Worm (Caenorhabditis elegans) whole organism, early embryonic: ENCODE measurements around the gene srx-97.

ENCODE experiments used
- B0310.2 ChIP-seq: sonication (generic microtip); optimal IDR thresholded peaks from 2 replicates; lab custom pipeline; 2016; ENCODE audit warnings: mild to moderate bottlenecking, missing genetic modification characterization, missing compliant biosample characterization
- F13C5.2 ChIP-seq: sonication (generic microtip); optimal IDR thresholded peaks from 2 replicates; lab custom pipeline; 2017; ENCODE audit warnings: mild to moderate bottlenecking, missing genetic modification characterization, inconsistent platforms, missing compliant biosample characterization
- aly-1 ChIP-seq: sonication (generic microtip); optimal IDR thresholded peaks from 2 replicates; lab custom pipeline; 2016; ENCODE audit warnings: missing genetic modification characterization, missing compliant biosample characterization
- ama-1 ChIP-seq: fragments of 150-350 bp; optimal IDR thresholded peaks from 2 replicates; lab custom pipeline; 2014
- ceh-13 ChIP-seq: fragments of 200-800 bp; sonication (Bioruptor generic); optimal IDR thresholded peaks from 2 replicates; lab custom pipeline; 2018; ENCODE audit warnings: mild to moderate bottlenecking, missing genetic modification characterization, missing compliant biosample characterization
- ceh-36 ChIP-seq: sonication (generic microtip); optimal IDR thresholded peaks from 2 replicates; lab custom pipeline; 2016; ENCODE audit warnings: missing genetic modification characterization, inconsistent platforms, missing compliant biosample characterization
- ets-7 ChIP-seq: sonication (generic microtip); optimal IDR thresholded peaks from 2 replicates; lab custom pipeline; 2016; ENCODE audit warnings: missing genotype, missing genetic modification characterization, missing compliant biosample characterization
- flt-1 ChIP-seq: fragments of 200-800 bp; sonication (Bioruptor generic); IDR thresholded peaks from 2 replicates; pipeline ENCODE4 v1.3.6; 2022; ENCODE audit warnings: missing genetic modification characterization, missing compliant biosample characterization
- hmbx-1 ChIP-seq: sonication (generic microtip); optimal IDR thresholded peaks from 2 replicates; lab custom pipeline; 2016; ENCODE audit warnings: mild to moderate bottlenecking, missing genetic modification characterization, missing compliant biosample characterization
- hmg-4 ChIP-seq: fragments of 200-800 bp; sonication (Bioruptor generic); optimal IDR thresholded peaks from 2 replicates; lab custom pipeline; 2018; ENCODE audit warnings: mild to moderate bottlenecking, missing genetic modification characterization, missing compliant biosample characterization
- hnd-1 ChIP-seq: sonication (generic microtip); optimal IDR thresholded peaks from 2 replicates; lab custom pipeline; 2016; ENCODE audit warnings: missing genetic modification characterization, missing compliant biosample characterization
- pes-1 ChIP-seq: fragments of 200-800 bp; sonication (Bioruptor generic); IDR thresholded peaks from 2 replicates; pipeline ENCODE4 v1.3.6; 2022; ENCODE audit warnings: missing genetic modification reagents, missing genetic modification characterization, missing compliant biosample characterization
- scrt-1 ChIP-seq: fragments of 200-800 bp; sonication (Bioruptor generic); IDR thresholded peaks from 2 replicates; pipeline ENCODE4 v1.3.6; 2022; ENCODE audit warnings: missing genetic modification characterization, missing compliant biosample characterization
- sea-1 ChIP-seq: fragments of 200-800 bp; sonication (Bioruptor generic); conservative IDR thresholded peaks from 2 replicates; pipeline ENCODE4 v1.3.6; 2022; ENCODE audit warnings: missing genetic modification characterization, missing compliant biosample characterization
- tbx-11 ChIP-seq: fragments of 200-800 bp; sonication (Bioruptor generic); IDR thresholded peaks from 2 replicates; pipeline ENCODE4 v1.3.6; 2022; ENCODE audit warnings: missing genetic modification characterization, missing compliant biosample characterization
- tbx-37 ChIP-seq: fragments of 200-800 bp; sonication (Bioruptor generic); conservative IDR thresholded peaks from 2 replicates; pipeline ENCODE4 v1.3.6; 2022; ENCODE audit warnings: missing genetic modification reagents, missing genetic modification characterization, missing compliant biosample characterization
- tra-4 ChIP-seq: sonication (generic microtip); optimal IDR thresholded peaks from 2 replicates; lab custom pipeline; 2017; ENCODE audit warnings: missing genetic modification characterization, missing compliant biosample characterization

The srx-97 gene

ce11 chrII:3680366-3680765 lies 11.2 kb upstream of the srx-97 start:
- TF ChIP-seq hmbx-1 (tag; lab: Kevin White, UChicago): no peak
- no peak for TF ChIP-seq tbx-37
- TF ChIP-seq ets-7 (tag; lab: Kevin White, UChicago): no peak
- TF ChIP-seq hnd-1 (tag; lab: Kevin White, UChicago): no peak
- TF ChIP-seq flt-1 (GFP tag; lab: Robert Waterston, UW): no peak

ce11 chrII:3678978-3679377 lies 9.8 kb upstream of the srx-97 start:
- no peak for TF ChIP-seq ceh-36
- TF ChIP-seq aly-1 (tag; lab: Kevin White, UChicago): no peak
- TF ChIP-seq ama-1 (lab: Kevin White, UChicago): no peak
- TF ChIP-seq B0310.2: no peak
- no peak for TF ChIP-seq hnd-1 (tag; lab: Kevin White, UChicago)
- TF ChIP-seq sea-1: no peak
- no peak for TF ChIP-seq ets-7 (tag; lab: Kevin White, UChicago)
- no peak for TF ChIP-seq tra-4 (tag; lab: Kevin White, UChicago)

- TF ChIP-seq scrt-1: no peak
- no peak for TF ChIP-seq flt-1 (GFP tag; lab: Robert Waterston, UW)
- no peak for TF ChIP-seq ets-7 (tag; lab: Kevin White, UChicago)
- no peak for TF ChIP-seq sea-1
- TF ChIP-seq pes-1 (GFP tag; lab: Robert Waterston, UW): no peak
- TF ChIP-seq ama-1 (lab: Kevin White, UChicago): no peak
- no peak for TF ChIP-seq ceh-36
- no peak for TF ChIP-seq F13C5.2 (tag; lab: Kevin White, UChicago)
- no peak for TF ChIP-seq aly-1 (tag; lab: Kevin White, UChicago)
- no peak for TF ChIP-seq hmg-4 (GFP tag; lab: Kevin White, UChicago)
- no peak for TF ChIP-seq B0310.2
- TF ChIP-seq hnd-1 (tag; lab: Kevin White, UChicago): no peak
- TF ChIP-seq tbx-11 (GFP tag; lab: Robert Waterston, UW): no peak
- TF ChIP-seq hmbx-1 (tag; lab: Kevin White, UChicago): no peak
- no peak for TF ChIP-seq ceh-13
- TF ChIP-seq tbx-37: no peak
- TF ChIP-seq tra-4 (tag; lab: Kevin White, UChicago): no peak
These were observed 6.0 kb upstream of the srx-97 start, which contains the start of gene F19B10.2 for ce11 chrII:3675176-3675575. Gene F19B10.2 (plus strand): TSS chrII:3675476.

- TF ChIP-seq ama-1 (lab: Kevin White, UChicago): no peak
- TF ChIP-seq tbx-11 (GFP tag; lab: Robert Waterston, UW): no peak
- TF ChIP-seq hmbx-1 (tag; lab: Kevin White, UChicago): no peak
- TF ChIP-seq scrt-1: no peak
- no peak for TF ChIP-seq sea-1
- no peak for TF ChIP-seq tra-4 (tag; lab: Kevin White, UChicago)
- no peak for TF ChIP-seq ceh-36
- TF ChIP-seq ceh-13: no peak
- no peak for TF ChIP-seq hnd-1 (tag; lab: Kevin White, UChicago)
- no peak for TF ChIP-seq F13C5.2 (tag; lab: Kevin White, UChicago)
- no peak for TF ChIP-seq hmg-4 (GFP tag; lab: Kevin White, UChicago)
- no peak for TF ChIP-seq pes-1 (GFP tag; lab: Robert Waterston, UW)
- no peak for TF ChIP-seq tbx-37
- TF ChIP-seq aly-1 (tag; lab: Kevin White, UChicago): no peak
- no peak for TF ChIP-seq B0310.2
- TF ChIP-seq ets-7 (tag; lab: Kevin White, UChicago): no peak
- no peak for TF ChIP-seq flt-1 (GFP tag; lab: Robert Waterston, UW)
These were observed 4.3 kb upstream of the srx-97 start, which contains the start of gene sea-1 for ce11 chrII:3673493-3673892. Gene sea-1 (minus strand): TSS chrII:3673593.

- TF ChIP-seq F13C5.2 (tag; lab: Kevin White, UChicago) (no peak), hmbx-1 (tag; lab: Kevin White, UChicago) (no peak), pes-1 (GFP tag; lab: Robert Waterston, UW) (no peak), sea-1 (no peak), ceh-36 (no peak), flt-1 (GFP tag; lab: Robert Waterston, UW) (no peak), ets-7 (tag; lab: Kevin White, UChicago) (no peak), ceh-13 (no peak), hnd-1 (tag; lab: Kevin White, UChicago) (no peak), hmg-4 (GFP tag; lab: Kevin White, UChicago) (no peak), tbx-11 (GFP tag; lab: Robert Waterston, UW) (no peak), aly-1 (tag; lab: Kevin White, UChicago) (no peak), ama-1 (lab: Kevin White, UChicago) (no peak), scrt-1 (no peak), B0310.2 (no peak), tbx-37 (no peak), tra-4 (tag; lab: Kevin White, UChicago) (no peak)
These were observed 1.7 kb upstream of the srx-97 start, which contains the start of gene srx-98 for ce11 chrII:3670956-3671355. Gene srx-98 (minus strand): TSS chrII:3671056.

ce11 chrII:3665181-3665580 lies 4.0 kb downstream of the srx-97 start:
- TF ChIP-seq tbx-11 (GFP tag; lab: Robert Waterston, UW) (no peak), tra-4 (tag; lab: Kevin White, UChicago) (no peak), flt-1 (GFP tag; lab: Robert Waterston, UW) (no peak)

ce11 chrII:3664470-3664869 lies 4.7 kb downstream of the srx-97 start, which contains the start of gene F19B10.3:
Gene F19B10.3 (plus strand): TSS chrII:3664770.
- no peak for TF ChIP-seq tra-4 (tag; lab: Kevin White, UChicago)
- no peak for TF ChIP-seq hmbx-1 (tag; lab: Kevin White, UChicago)
- no peak for TF ChIP-seq sea-1
- TF ChIP-seq B0310.2: no peak
- no peak for TF ChIP-seq tbx-37
- TF ChIP-seq ets-7 (tag; lab: Kevin White, UChicago): no peak
- TF ChIP-seq ceh-13: no peak

DNA sequence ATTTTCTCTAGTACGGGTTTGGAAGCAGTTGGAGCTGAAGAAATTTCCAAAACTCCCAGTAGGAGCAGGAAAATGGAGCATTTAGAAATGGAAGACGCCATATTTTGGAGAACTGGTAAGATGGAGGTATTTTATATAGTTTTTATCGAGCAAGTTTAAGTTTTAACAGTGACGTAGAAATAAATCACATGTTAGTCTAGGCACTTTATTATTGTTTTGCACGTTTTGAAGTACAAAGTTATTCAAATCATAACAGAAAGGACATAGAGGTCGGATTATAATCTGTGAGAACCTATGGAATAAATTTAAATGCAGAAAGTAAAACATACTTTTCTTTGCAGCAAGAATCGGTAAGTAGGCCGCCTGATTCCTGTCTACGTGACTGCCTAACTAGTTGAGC lies 5.4 kb downstream of the srx-97 start, which contains the start of gene F19B10.6:
Gene F19B10.6 (minus strand): TSS at position 101 of the 400 bp plus-strand sequence.
- no peak for TF ChIP-seq aly-1 (tag; lab: Kevin White, UChicago)
